Worm (Caenorhabditis elegans) whole organism, early embryonic: ENCODE measurements around the gene nos-3.

Experiments
- aly-1 ChIP-seq: sonication (generic microtip); optimal IDR thresholded peaks from 2 replicates; lab custom pipeline; 2016; ENCODE audit warnings: missing genetic modification characterization, missing compliant biosample characterization
- ama-1 ChIP-seq: fragments of 150-350 bp; optimal IDR thresholded peaks from 2 replicates; lab custom pipeline; 2014
- ceh-36 ChIP-seq: sonication (generic microtip); optimal IDR thresholded peaks from 2 replicates; lab custom pipeline; 2016; ENCODE audit warnings: missing genetic modification characterization, inconsistent platforms, missing compliant biosample characterization
- flt-1 ChIP-seq: fragments of 200-800 bp; sonication (Bioruptor generic); IDR thresholded peaks from 2 replicates; pipeline ENCODE4 v1.3.6; 2022; ENCODE audit warnings: missing genetic modification characterization, missing compliant biosample characterization
- hnd-1 ChIP-seq: sonication (generic microtip); optimal IDR thresholded peaks from 2 replicates; lab custom pipeline; 2016; ENCODE audit warnings: missing genetic modification characterization, missing compliant biosample characterization
- pes-1 ChIP-seq: fragments of 200-800 bp; sonication (Bioruptor generic); IDR thresholded peaks from 2 replicates; pipeline ENCODE4 v1.3.6; 2022; ENCODE audit warnings: missing genetic modification reagents, missing genetic modification characterization, missing compliant biosample characterization
- sea-1 ChIP-seq: fragments of 200-800 bp; sonication (Bioruptor generic); conservative IDR thresholded peaks from 2 replicates; pipeline ENCODE4 v1.3.6; 2022; ENCODE audit warnings: missing genetic modification characterization, missing compliant biosample characterization
- tbx-11 ChIP-seq: fragments of 200-800 bp; sonication (Bioruptor generic); IDR thresholded peaks from 2 replicates; pipeline ENCODE4 v1.3.6; 2022; ENCODE audit warnings: missing genetic modification characterization, missing compliant biosample characterization
- tbx-37 ChIP-seq: fragments of 200-800 bp; sonication (Bioruptor generic); conservative IDR thresholded peaks from 2 replicates; pipeline ENCODE4 v1.3.6; 2022; ENCODE audit warnings: missing genetic modification reagents, missing genetic modification characterization, missing compliant biosample characterization
- tra-4 ChIP-seq: sonication (generic microtip); optimal IDR thresholded peaks from 2 replicates; lab custom pipeline; 2017; ENCODE audit warnings: missing genetic modification characterization, missing compliant biosample characterization

DNA sequence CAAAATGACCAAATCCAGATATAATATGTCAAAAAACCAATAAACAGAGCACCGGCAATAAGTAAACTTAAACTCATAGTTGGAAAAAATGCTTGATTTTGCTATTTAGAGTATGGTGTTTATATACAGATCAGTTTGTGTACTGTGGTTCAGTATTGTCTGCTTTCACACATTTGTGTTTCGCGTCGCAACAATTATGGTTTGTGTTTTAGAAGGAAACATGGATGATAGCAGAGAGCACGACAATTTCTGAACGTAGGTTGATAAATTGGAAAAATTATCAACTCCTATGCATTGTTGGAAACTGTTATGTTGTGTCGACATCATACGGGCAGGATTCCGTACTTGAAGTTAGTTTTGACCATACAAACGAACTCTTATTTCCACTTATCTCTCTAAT, 51.5 kb downstream of the nos-3 start, which contains the start of gene cyp-13A4:
- no peak for TF ChIP-seq ama-1
- no peak for TF ChIP-seq tbx-37 (GFP tag; lab: Robert Waterston, UW)
- TF ChIP-seq tra-4 = no peak
- TF ChIP-seq sea-1 (GFP tag; lab: Robert Waterston, UW) = no peak
- no peak for TF ChIP-seq aly-1 (tag; lab: Kevin White, UChicago)
- TF ChIP-seq hnd-1 (tag; lab: Kevin White, UChicago) = no peak
- TF ChIP-seq pes-1 = no peak
- no peak for TF ChIP-seq ceh-36 (tag; lab: Kevin White, UChicago)
- TF ChIP-seq flt-1 (GFP tag; lab: Robert Waterston, UW) = no peak
- no peak for TF ChIP-seq tbx-11
